Worm (Caenorhabditis elegans) whole organism, early embryonic: ENCODE measurements around the gene clec-140.
A peak's percentile ranks its signal among the peaks of the same experiment; 100 is the strongest.

Experiments used
- B0310.2 ChIP-seq: sonication (generic microtip); optimal IDR thresholded peaks from 2 replicates; lab custom pipeline; 2016; ENCODE audit warnings: mild to moderate bottlenecking, missing genetic modification characterization, missing compliant biosample characterization
- F13C5.2 ChIP-seq: sonication (generic microtip); optimal IDR thresholded peaks from 2 replicates; lab custom pipeline; 2017; ENCODE audit warnings: mild to moderate bottlenecking, missing genetic modification characterization, inconsistent platforms, missing compliant biosample characterization
- aly-1 ChIP-seq: sonication (generic microtip); optimal IDR thresholded peaks from 2 replicates; lab custom pipeline; 2016; ENCODE audit warnings: missing genetic modification characterization, missing compliant biosample characterization
- ama-1 ChIP-seq: fragments of 150-350 bp; optimal IDR thresholded peaks from 2 replicates; lab custom pipeline; 2014
- ceh-13 ChIP-seq: fragments of 200-800 bp; sonication (Bioruptor generic); optimal IDR thresholded peaks from 2 replicates; lab custom pipeline; 2018; ENCODE audit warnings: mild to moderate bottlenecking, missing genetic modification characterization, missing compliant biosample characterization
- ceh-36 ChIP-seq: sonication (generic microtip); optimal IDR thresholded peaks from 2 replicates; lab custom pipeline; 2016; ENCODE audit warnings: missing genetic modification characterization, inconsistent platforms, missing compliant biosample characterization
- ets-7 ChIP-seq: sonication (generic microtip); optimal IDR thresholded peaks from 2 replicates; lab custom pipeline; 2016; ENCODE audit warnings: missing genotype, missing genetic modification characterization, missing compliant biosample characterization
- flt-1 ChIP-seq: fragments of 200-800 bp; sonication (Bioruptor generic); IDR thresholded peaks from 2 replicates; pipeline ENCODE4 v1.3.6; 2022; ENCODE audit warnings: missing genetic modification characterization, missing compliant biosample characterization
- hmbx-1 ChIP-seq: sonication (generic microtip); optimal IDR thresholded peaks from 2 replicates; lab custom pipeline; 2016; ENCODE audit warnings: mild to moderate bottlenecking, missing genetic modification characterization, missing compliant biosample characterization
- hmg-4 ChIP-seq: fragments of 200-800 bp; sonication (Bioruptor generic); optimal IDR thresholded peaks from 2 replicates; lab custom pipeline; 2018; ENCODE audit warnings: mild to moderate bottlenecking, missing genetic modification characterization, missing compliant biosample characterization
- hnd-1 ChIP-seq: sonication (generic microtip); optimal IDR thresholded peaks from 2 replicates; lab custom pipeline; 2016; ENCODE audit warnings: missing genetic modification characterization, missing compliant biosample characterization
- pes-1 ChIP-seq: fragments of 200-800 bp; sonication (Bioruptor generic); IDR thresholded peaks from 2 replicates; pipeline ENCODE4 v1.3.6; 2022; ENCODE audit warnings: missing genetic modification reagents, missing genetic modification characterization, missing compliant biosample characterization
- scrt-1 ChIP-seq: fragments of 200-800 bp; sonication (Bioruptor generic); IDR thresholded peaks from 2 replicates; pipeline ENCODE4 v1.3.6; 2022; ENCODE audit warnings: missing genetic modification characterization, missing compliant biosample characterization
- sea-1 ChIP-seq: fragments of 200-800 bp; sonication (Bioruptor generic); conservative IDR thresholded peaks from 2 replicates; pipeline ENCODE4 v1.3.6; 2022; ENCODE audit warnings: missing genetic modification characterization, missing compliant biosample characterization
- tbx-11 ChIP-seq: fragments of 200-800 bp; sonication (Bioruptor generic); IDR thresholded peaks from 2 replicates; pipeline ENCODE4 v1.3.6; 2022; ENCODE audit warnings: missing genetic modification characterization, missing compliant biosample characterization
- tbx-37 ChIP-seq: fragments of 200-800 bp; sonication (Bioruptor generic); conservative IDR thresholded peaks from 2 replicates; pipeline ENCODE4 v1.3.6; 2022; ENCODE audit warnings: missing genetic modification reagents, missing genetic modification characterization, missing compliant biosample characterization
- tra-4 ChIP-seq: sonication (generic microtip); optimal IDR thresholded peaks from 2 replicates; lab custom pipeline; 2017; ENCODE audit warnings: missing genetic modification characterization, missing compliant biosample characterization

Gene clec-140

ce11 chrII:4701482-4702119, 28.7 kb downstream of the clec-140 start, which contains the start of gene unc-85:
Gene unc-85 (plus strand): TSS chrII:4702069.
- TF ChIP-seq sea-1 (GFP tag; lab: Robert Waterston, UW) (peak; percentile 65; the same call in 1 of the 2 replicates), B0310.2 (peak; percentile 18), aly-1 (tag; lab: Kevin White, UChicago) (peak; percentile 44), F13C5.2 (peak; percentile 81), pes-1 (peak; percentile 79), flt-1 (GFP tag; lab: Robert Waterston, UW) (peak; percentile 63), tbx-11 (GFP tag; lab: Robert Waterston, UW) (peak; percentile 68), ets-7 (tag; lab: Kevin White, UChicago) (peak; percentile 58), tbx-37 (GFP tag; lab: Robert Waterston, UW) (peak; percentile 45; the same call in 1 of the 2 replicates), scrt-1 (GFP tag; lab: Robert Waterston, UW) (peak; percentile 71), hmg-4 (GFP tag; lab: Kevin White, UChicago) (peak; percentile 78), hnd-1 (tag; lab: Kevin White, UChicago) (peak; percentile 25)

- no peak for TF ChIP-seq tra-4
- TF ChIP-seq pes-1, result no peak
- no peak for TF ChIP-seq ets-7 (tag; lab: Kevin White, UChicago)
- no peak for TF ChIP-seq scrt-1 (GFP tag; lab: Robert Waterston, UW)
- TF ChIP-seq tbx-37 (GFP tag; lab: Robert Waterston, UW), result no peak
- TF ChIP-seq ceh-13, result no peak
- TF ChIP-seq hmg-4 (GFP tag; lab: Kevin White, UChicago), result no peak
- no peak for TF ChIP-seq tbx-11 (GFP tag; lab: Robert Waterston, UW)
- no peak for TF ChIP-seq ceh-36
- TF ChIP-seq aly-1 (tag; lab: Kevin White, UChicago), result no peak
Measured at ce11 chrII:4703011-4703410, 30.2 kb downstream of the clec-140 start.

- TF ChIP-seq flt-1 (GFP tag; lab: Robert Waterston, UW) (no peak), ceh-13 (no peak), F13C5.2 (peak; percentile 12)
Measured at ce11 chrII:4706359-4706871, 33.6 kb downstream of the clec-140 start, which contains the start of the genes F10G7.9 and tsn-1. Gene F10G7.9 (minus strand): TSS chrII:4706485. Gene tsn-1 (plus strand): TSS chrII:4706821.

- TF ChIP-seq ama-1 (no peak), tra-4 (no peak), pes-1 (no peak), hmbx-1 (tag; lab: Kevin White, UChicago) (no peak), scrt-1 (GFP tag; lab: Robert Waterston, UW) (no peak), ets-7 (tag; lab: Kevin White, UChicago) (no peak), F13C5.2 (no peak), tbx-11 (GFP tag; lab: Robert Waterston, UW) (no peak), ceh-36 (no peak), B0310.2 (no peak), hmg-4 (GFP tag; lab: Kevin White, UChicago) (no peak)
Measured at ce11 chrII:4710120-4710519, 37.3 kb downstream of the clec-140 start, which contains the start of gene tag-151. Gene tag-151 (plus strand): TSS chrII:4710277.

DNA sequence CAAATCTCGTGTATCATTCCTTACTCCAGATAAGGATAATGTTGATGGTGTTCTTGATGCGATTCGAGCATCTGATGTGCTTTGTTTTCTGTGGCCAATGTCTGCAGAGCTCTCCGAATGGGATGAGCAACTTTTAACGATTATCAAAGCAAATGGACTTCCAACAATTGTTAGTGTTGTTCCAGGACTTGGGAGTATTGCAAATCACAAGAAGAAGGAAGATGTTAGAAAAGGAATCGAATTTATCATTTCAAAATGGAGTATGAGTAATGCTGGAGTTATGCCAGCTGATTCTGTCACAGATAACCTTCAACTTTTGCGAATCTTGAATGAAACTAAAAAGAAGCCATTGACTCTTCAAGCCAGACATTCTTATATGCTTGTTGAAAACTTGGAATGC, 38.0 kb downstream of the clec-140 start:
- no peak for TF ChIP-seq hmg-4 (GFP tag; lab: Kevin White, UChicago)
- TF ChIP-seq aly-1 (tag; lab: Kevin White, UChicago), result no peak

DNA sequence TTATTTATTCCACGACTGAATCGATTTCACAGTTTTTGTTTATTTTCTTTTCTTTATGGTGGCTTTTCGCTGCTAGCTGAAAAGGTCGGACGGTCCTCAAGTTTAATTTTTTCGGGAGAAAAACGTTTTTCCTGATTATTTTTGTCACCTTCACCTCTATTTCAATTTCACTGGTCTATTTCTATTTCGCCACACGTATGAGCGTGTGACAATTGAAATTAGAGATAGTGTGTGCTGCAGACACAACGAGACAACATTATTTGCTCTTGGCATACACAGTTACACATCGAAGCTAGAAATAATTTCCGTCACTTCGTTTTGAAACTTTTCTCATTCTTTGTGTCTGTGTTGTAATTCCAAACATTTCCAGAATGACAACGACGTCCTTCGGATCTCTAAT, 42.8 kb downstream of the clec-140 start, which contains the start of gene F41C3.8:
TSS of gene F41C3.8 (plus strand) at position 371 of the 400 bp plus-strand sequence.
- TF ChIP-seq ceh-36, result no peak
- TF ChIP-seq ceh-13, result no peak
- TF ChIP-seq aly-1 (tag; lab: Kevin White, UChicago), result no peak
- TF ChIP-seq sea-1 (GFP tag; lab: Robert Waterston, UW), result no peak
- TF ChIP-seq ets-7 (tag; lab: Kevin White, UChicago), result no peak
- TF ChIP-seq hmbx-1 (tag; lab: Kevin White, UChicago), result no peak
- TF ChIP-seq flt-1 (GFP tag; lab: Robert Waterston, UW), result no peak
- no peak for TF ChIP-seq hnd-1 (tag; lab: Kevin White, UChicago)
- TF ChIP-seq pes-1, result no peak
- TF ChIP-seq hmg-4 (GFP tag; lab: Kevin White, UChicago), result no peak
- TF ChIP-seq tbx-11 (GFP tag; lab: Robert Waterston, UW), result no peak
- TF ChIP-seq F13C5.2, result no peak
- no peak for TF ChIP-seq tbx-37 (GFP tag; lab: Robert Waterston, UW)
